Worm (Caenorhabditis elegans) whole organism, L4 larva: Measurements from ENCODE around the gene cyp-33C3.

ENCODE experiments used
- ceh-28 ChIP-seq: fragments of 150-350 bp; optimal IDR thresholded peaks from 2 replicates; lab custom pipeline; 2014; ENCODE audit warnings: missing biosample characterization, missing genetic modification reagents, missing genetic modification characterization
- lin-1 ChIP-seq: fragments of 200-800 bp; sonication (Bioruptor generic); IDR thresholded peaks from 2 replicates; pipeline ENCODE4 v1.3.6; 2022; ENCODE audit warnings: missing genetic modification reagents, missing genetic modification characterization, missing compliant biosample characterization
- lir-3 ChIP-seq: sonication (generic microtip); optimal IDR thresholded peaks from 2 replicates; lab custom pipeline; 2016; ENCODE audit warnings: mild to moderate bottlenecking, missing genetic modification characterization, missing compliant biosample characterization
- pha-4 ChIP-seq, 2 experiments: fragments of 150-350 bp in 1 of 2; fragments of 200-800 bp in 1 of 2; sonication (Bioruptor generic) in 1 of 2; IDR thresholded peaks in 1 of 2; optimal IDR thresholded peaks in 1 of 2; 2 replicates each; pipeline versions ENCODE4 v1.3.6 to Lab custom; 2014 to 2022; ENCODE audit warnings: missing genetic modification characterization in 2 of 2, missing genetic modification reagents in 2 of 2, missing biosample characterization in 1 of 2, missing compliant biosample characterization in 1 of 2
- unc-62 ChIP-seq, 3 experiments: fragments of 150-350 bp in 1 of 3; sonication (generic microtip); optimal IDR thresholded peaks in 2 of 3; peaks in 1 of 3; 1 replicate in 1 of 3; 2 replicates in 2 of 3; lab custom pipeline; 2014 to 2017; ENCODE audit warnings: missing biosample characterization in 3 of 3, missing genetic modification characterization in 3 of 3, missing genetic modification reagents in 3 of 3, missing genotype in 1 of 3
- zfp-3 ChIP-seq: fragments of 200-800 bp; sonication (Bioruptor generic); conservative IDR thresholded peaks from 2 replicates; pipeline ENCODE4 v1.3.6; 2022; ENCODE audit warnings: missing genetic modification reagents, missing genetic modification characterization, missing compliant biosample characterization
- ztf-11 ChIP-seq: fragments of 150-350 bp; optimal IDR thresholded peaks from 2 replicates; lab custom pipeline; 2014; ENCODE audit warnings: missing biosample characterization, missing genetic modification characterization

- no peak for TF ChIP-seq ceh-28 (tag; lab: Kevin White, UChicago)
- TF ChIP-seq zfp-3 (GFP tag; lab: Robert Waterston, UW), result no peak
- TF ChIP-seq lin-1, result no peak
- TF ChIP-seq lir-3 (tag; lab: Kevin White, UChicago), result no peak
- TF ChIP-seq unc-62 (GFP tag; optimal IDR thresholded peaks at IDR 0.05 in 1 of 2; lab: Kevin White, UChicago), result no peak
- no peak for TF ChIP-seq unc-62 (tag; optimal IDR thresholded peaks at IDR 0.05; lab: Kevin White, UChicago)
- 0 out of 2 replicates have a peak, but pooled peaks have one; percentile 16 for TF ChIP-seq pha-4 (GFP tag; IDR thresholded peaks at IDR 0.05; lab: Robert Waterston, UW)
- TF ChIP-seq pha-4 (tag; optimal IDR thresholded peaks at IDR 0.05; lab: Kevin White, UChicago), result peak; percentile 75
- TF ChIP-seq ztf-11 (tag; lab: Kevin White, UChicago), result no peak
Measured at ce11 chrV:2218803-2219202, 23.8 kb upstream of the cyp-33C3 start, which contains the start of gene nhr-56.
